Fruit fly (Drosophila melanogaster): ENCODE measurements around the gene TrissinR.

dm6 chr2L:5811274-5811673 lies 12.5 kb upstream of the TrissinR start, which contains the start of gene CG43307:
- TF ChIP-seq CG3032 (tag; optimal IDR thresholded peaks at IDR 0.05) = no peak
- no peak for TF ChIP-seq CG6854 (GFP tag; optimal IDR thresholded peaks at IDR 0.05)
- TF ChIP-seq CG10669 (GFP tag; optimal IDR thresholded peaks at IDR 0.05) = no peak
- TF ChIP-seq topi (GFP tag; optimal IDR thresholded peaks at IDR 0.05) = no peak
- no peak for TF ChIP-seq dac (GFP tag; optimal IDR thresholded peaks at IDR 0.05)
